Worm (Caenorhabditis elegans): ENCODE data around the gene F38A5.22.

ce11 chrIV:6605863-6606262 lies 10.1 kb upstream of the F38A5.22 start, which contains the start of gene nstp-2:
- TF ChIP-seq F13H6.1 (tag; optimal IDR thresholded peaks at IDR 0.05) (no peak), lin-39 (tag; optimal IDR thresholded peaks at IDR 0.05) (no peak), ZK546.5 (tag; optimal IDR thresholded peaks at IDR 0.05) (no peak), nhr-77 (tag; optimal IDR thresholded peaks at IDR 0.05) (no peak), ceh-82 (tag; optimal IDR thresholded peaks at IDR 0.05) (no peak), elt-3 (tag; optimal IDR thresholded peaks at IDR 0.05) (no peak)

Measured in whole organism, L2 larva.